Worm (Caenorhabditis elegans): Measurements from ENCODE around the gene ZK1127.5.
"Not testable (repeated sequence)": the region's sequence is repeated elsewhere in the genome, so short reads cannot be mapped to it uniquely, and the experiment has no call there.

- TF ChIP-seq ama-1 (optimal IDR thresholded peaks at IDR 0.05); egl-27 (tag; optimal IDR thresholded peaks at IDR 0.05); aly-2 (tag; optimal IDR thresholded peaks at IDR 0.05); pax-3 (tag; optimal IDR thresholded peaks at IDR 0.05); vab-15 (tag; optimal IDR thresholded peaks at IDR 0.05); sox-4 (tag; optimal IDR thresholded peaks at IDR 0.05); nhr-76 (tag; optimal IDR thresholded peaks at IDR 0.05); lsy-2 (tag; optimal IDR thresholded peaks at IDR 0.05): not testable (repeated sequence)
Observed at ce11 chrII:7001405-7001804, 49.1 kb upstream of the ZK1127.5 start.

All from whole organism, L1 larva.